Fruit fly (Drosophila melanogaster) whole organism, embryonic: ENCODE data around the gene ps.

Source experiments
- Bdp1 ChIP-seq: fragments of 200-800 bp; sonication (Bioruptor generic); optimal IDR thresholded peaks from 3 replicates; lab custom pipeline; 2016; ENCODE audit warnings: missing biosample characterization, missing genetic modification characterization
- Bteb2 ChIP-seq: fragments of 200-800 bp; sonication (Bioruptor generic); optimal IDR thresholded peaks from 2 replicates; lab custom pipeline; 2016; ENCODE audit warnings: missing biosample characterization, missing genetic modification characterization
- CG10209 ChIP-seq: fragments of 200-800 bp; sonication (Bioruptor generic); optimal IDR thresholded peaks from 3 replicates; lab custom pipeline; 2017; ENCODE audit warnings: missing biosample characterization, mild to moderate bottlenecking, missing genetic modification characterization, missing genetic modification reagents
- CG11398 ChIP-seq: fragments of 200-800 bp; sonication (Bioruptor generic); optimal IDR thresholded peaks from 2 replicates; lab custom pipeline; 2016; ENCODE audit warnings: missing biosample characterization, missing genetic modification characterization
- CG11723 ChIP-seq: fragments of 200-800 bp; sonication (Bioruptor generic); optimal IDR thresholded peaks from 2 replicates; lab custom pipeline; 2017; ENCODE audit warnings: missing biosample characterization, mild to moderate bottlenecking, missing genetic modification characterization
- CG12104 ChIP-seq: fragments of 200-800 bp; sonication (Bioruptor generic); optimal IDR thresholded peaks from 3 replicates; lab custom pipeline; 2016; ENCODE audit warnings: missing biosample characterization, missing genetic modification characterization
- CG1529 ChIP-seq: fragments of 200-800 bp; sonication (Bioruptor generic); optimal IDR thresholded peaks from 3 replicates; lab custom pipeline; 2018; ENCODE audit warnings: missing biosample characterization, missing genetic modification characterization
- CG15696 ChIP-seq: fragments of 200-800 bp; sonication (Bioruptor generic); optimal IDR thresholded peaks from 2 replicates; lab custom pipeline; 2019; ENCODE audit warnings: missing biosample characterization, mild to moderate bottlenecking, missing genetic modification characterization, moderate library complexity
- CG1602 ChIP-seq: fragments of 200-800 bp; sonication (Bioruptor generic); optimal IDR thresholded peaks from 3 replicates; lab custom pipeline; 2016; ENCODE audit warnings: missing biosample characterization, missing genetic modification characterization
- CG16815 ChIP-seq: fragments of 200-800 bp; sonication (Bioruptor generic); optimal IDR thresholded peaks from 3 replicates; lab custom pipeline; 2017; ENCODE audit warnings: missing biosample characterization, mild to moderate bottlenecking, missing genetic modification characterization
- CG17568 ChIP-seq: fragments of 200-800 bp; sonication (Bioruptor generic); optimal IDR thresholded peaks from 2 replicates; lab custom pipeline; 2018; ENCODE audit warnings: missing biosample characterization, mild to moderate bottlenecking, missing genetic modification characterization, moderate library complexity
- CG2202 ChIP-seq: fragments of 200-800 bp; sonication (Bioruptor generic); optimal IDR thresholded peaks from 2 replicates; lab custom pipeline; 2018; ENCODE audit warnings: missing biosample characterization, mild to moderate bottlenecking, missing genetic modification characterization
- CG2875 ChIP-seq: fragments of 200-800 bp; sonication (Bioruptor generic); optimal IDR thresholded peaks from 2 replicates; lab custom pipeline; 2017; ENCODE audit warnings: missing biosample characterization, mild to moderate bottlenecking, missing genetic modification characterization, missing genetic modification reagents
- CG3065 ChIP-seq: fragments of 200-800 bp; sonication (Bioruptor generic); optimal IDR thresholded peaks from 2 replicates; lab custom pipeline; 2016; ENCODE audit warnings: missing biosample characterization, missing genetic modification characterization
- CG3281 ChIP-seq: fragments of 200-800 bp; sonication (Bioruptor generic); optimal IDR thresholded peaks from 3 replicates; lab custom pipeline; 2017; ENCODE audit warnings: missing biosample characterization, mild to moderate bottlenecking, missing genetic modification characterization
- CG3847 ChIP-seq: fragments of 200-800 bp; sonication (Bioruptor generic); IDR thresholded peaks from 2 replicates; pipeline ENCODE4 v1.3.6; 2022; ENCODE audit warnings: missing biosample characterization, missing genetic modification characterization
- CG4617 ChIP-seq: fragments of 200-800 bp; sonication (Bioruptor generic); optimal IDR thresholded peaks from 3 replicates; lab custom pipeline; 2016; ENCODE audit warnings: missing biosample characterization, missing genetic modification characterization, borderline replicate concordance
- CG7357 ChIP-seq: fragments of 200-800 bp; sonication (Bioruptor generic); IDR thresholded peaks from 3 replicates; pipeline ENCODE4 v1.3.6; 2022; ENCODE audit warnings: missing biosample characterization, missing genetic modification characterization
- CG7839 ChIP-seq: fragments of 200-800 bp; sonication (Bioruptor generic); optimal IDR thresholded peaks from 3 replicates; lab custom pipeline; 2018; ENCODE audit warnings: missing biosample characterization, mild to moderate bottlenecking, missing genetic modification characterization, moderate library complexity
- CG8290 ChIP-seq, 3 experiments: fragments of 200-800 bp; sonication (Bioruptor generic); optimal IDR thresholded peaks; 2 replicates each; lab custom pipeline; 2016 to 2019; ENCODE audit warnings: missing biosample characterization in 3 of 3, missing genetic modification characterization in 3 of 3, mild to moderate bottlenecking in 2 of 3, moderate library complexity in 1 of 3
- CG8359 ChIP-seq: fragments of 200-800 bp; sonication (Bioruptor generic); optimal IDR thresholded peaks from 2 replicates; lab custom pipeline; 2017; ENCODE audit warnings: missing biosample characterization, mild to moderate bottlenecking, missing genetic modification characterization, borderline replicate concordance
- CG9797 ChIP-seq: fragments of 200-800 bp; sonication (Bioruptor generic); optimal IDR thresholded peaks from 3 replicates; lab custom pipeline; 2018; ENCODE audit warnings: missing biosample characterization, mild to moderate bottlenecking, missing genetic modification characterization
- Dek ChIP-seq: fragments of 200-800 bp; sonication (Bioruptor generic); optimal IDR thresholded peaks from 3 replicates; lab custom pipeline; 2019; ENCODE audit warnings: missing biosample characterization, mild to moderate bottlenecking, missing genetic modification characterization, moderate library complexity
- Fer1 ChIP-seq: fragments of 200-800 bp; sonication (Bioruptor generic); optimal IDR thresholded peaks from 2 replicates; lab custom pipeline; 2017; ENCODE audit warnings: missing biosample characterization, mild to moderate bottlenecking, missing genetic modification characterization
- Fer3 ChIP-seq: fragments of 200-800 bp; sonication (Bioruptor generic); optimal IDR thresholded peaks from 2 replicates; lab custom pipeline; 2018; ENCODE audit warnings: missing biosample characterization, mild to moderate bottlenecking, missing genetic modification characterization, moderate library complexity
- HLHmδ ChIP-seq: fragments of 200-800 bp; sonication (Bioruptor generic); optimal IDR thresholded peaks from 2 replicates; lab custom pipeline; 2018; ENCODE audit warnings: missing biosample characterization, mild to moderate bottlenecking, missing genetic modification characterization, moderate library complexity
- Hand ChIP-seq: fragments of 200-800 bp; sonication (Bioruptor generic); optimal IDR thresholded peaks from 2 replicates; lab custom pipeline; 2017; ENCODE audit warnings: mild to moderate bottlenecking, missing biosample characterization, missing genetic modification reagents, missing genetic modification characterization
- HmgZ ChIP-seq: fragments of 200-800 bp; sonication (Bioruptor generic); optimal IDR thresholded peaks from 2 replicates; lab custom pipeline; 2018; ENCODE audit warnings: missing biosample characterization, mild to moderate bottlenecking, missing genetic modification characterization
- Hr51 ChIP-seq, 2 experiments: fragments of 200-800 bp; sonication (Bioruptor generic); optimal IDR thresholded peaks; 2 replicates in 1 of 2; 3 replicates in 1 of 2; lab custom pipeline; 2016 to 2018; ENCODE audit warnings: missing biosample characterization in 2 of 2, missing genetic modification characterization in 2 of 2, mild to moderate bottlenecking in 1 of 2, moderate library complexity in 1 of 2
- Jarid2 ChIP-seq: fragments of 200-800 bp; sonication (Bioruptor generic); optimal IDR thresholded peaks from 3 replicates; lab custom pipeline; 2017; ENCODE audit warnings: mild to moderate bottlenecking, missing biosample characterization, missing genetic modification reagents, missing genetic modification characterization
- Kr ChIP-seq: fragments of 200-800 bp; sonication (Bioruptor generic); optimal IDR thresholded peaks from 2 replicates; lab custom pipeline; 2017; ENCODE audit warnings: missing biosample characterization, mild to moderate bottlenecking, missing genetic modification characterization
- NC2β ChIP-seq: fragments of 200-800 bp; sonication (Bioruptor generic); optimal IDR thresholded peaks from 2 replicates; lab custom pipeline; 2016; ENCODE audit warnings: missing biosample characterization, missing genetic modification characterization
- Usf ChIP-seq: fragments of 200-800 bp; sonication (Bioruptor generic); optimal IDR thresholded peaks from 2 replicates; lab custom pipeline; 2017; ENCODE audit warnings: missing genotype, missing biosample characterization, missing genetic modification characterization
- Vsx1 ChIP-seq: fragments of 200-800 bp; sonication (Bioruptor generic); optimal IDR thresholded peaks from 2 replicates; lab custom pipeline; 2017; ENCODE audit warnings: missing biosample characterization, mild to moderate bottlenecking, missing genetic modification characterization, missing genetic modification reagents
- btn ChIP-seq: fragments of 200-800 bp; sonication (Bioruptor generic); optimal IDR thresholded peaks from 2 replicates; lab custom pipeline; 2016; ENCODE audit warnings: missing biosample characterization, missing genetic modification characterization
- corto ChIP-seq: fragments of 200-800 bp; sonication (Bioruptor generic); optimal IDR thresholded peaks from 2 replicates; lab custom pipeline; 2016; ENCODE audit warnings: missing biosample characterization, mild to moderate bottlenecking, missing genetic modification characterization, moderate library complexity
- dan ChIP-seq: fragments of 200-800 bp; sonication (Bioruptor generic); IDR thresholded peaks from 2 replicates; pipeline ENCODE4 v1.3.6; 2022; ENCODE audit warnings: missing biosample characterization, missing genetic modification characterization
- emc ChIP-seq: fragments of 200-800 bp; sonication (Bioruptor generic); optimal IDR thresholded peaks from 2 replicates; lab custom pipeline; 2016; ENCODE audit warnings: missing biosample characterization, missing genetic modification characterization
- exex ChIP-seq: fragments of 200-800 bp; sonication (Bioruptor generic); optimal IDR thresholded peaks from 4 replicates; lab custom pipeline; 2018; ENCODE audit warnings: missing biosample characterization, mild to moderate bottlenecking, missing genetic modification characterization, moderate library complexity
- eyg ChIP-seq: fragments of 200-800 bp; sonication (Bioruptor generic); optimal IDR thresholded peaks from 3 replicates; lab custom pipeline; 2016; ENCODE audit warnings: missing biosample characterization, missing genetic modification characterization
- gce ChIP-seq: fragments of 200-800 bp; sonication (Bioruptor generic); IDR thresholded peaks from 3 replicates; pipeline ENCODE4 v1.3.6; 2022; ENCODE audit warnings: missing biosample characterization, missing genetic modification characterization
- hkb ChIP-seq, 2 experiments: fragments of 200-800 bp in 1 of 2; fragments of >200 bp in 1 of 2; sonication (Bioruptor generic) in 1 of 2; IDR thresholded peaks in 1 of 2; optimal IDR thresholded peaks in 1 of 2; 2 replicates each; pipeline versions ENCODE4 v1.3.6 to Lab custom; 2017 to 2022; ENCODE audit warnings: missing biosample characterization in 1 of 2, missing genetic modification characterization in 1 of 2
- oc ChIP-seq: fragments of 200-800 bp; sonication (Bioruptor generic); optimal IDR thresholded peaks from 2 replicates; lab custom pipeline; 2018; ENCODE audit warnings: missing biosample characterization, mild to moderate bottlenecking, missing genetic modification characterization, moderate library complexity
- pum ChIP-seq: fragments of 200-800 bp; sonication (Bioruptor generic); optimal IDR thresholded peaks from 2 replicates; lab custom pipeline; 2016; ENCODE audit warnings: missing biosample characterization, missing genetic modification characterization
- so ChIP-seq: fragments of 200-800 bp; sonication (Bioruptor generic); IDR thresholded peaks from 3 replicates; pipeline ENCODE4 v1.3.6; 2022; ENCODE audit warnings: missing biosample characterization, missing genetic modification characterization
- unc-4 ChIP-seq: fragments of 200-800 bp; sonication (Bioruptor generic); IDR thresholded peaks from 2 replicates; pipeline ENCODE4 v1.3.6; 2022; ENCODE audit warnings: missing biosample characterization, missing genetic modification characterization; ENCODE audit not compliant: partially characterized antibody
- vfl ChIP-seq: fragments of 200-800 bp; sonication (Bioruptor generic); optimal IDR thresholded peaks from 2 replicates; lab custom pipeline; 2016; ENCODE audit warnings: missing biosample characterization, missing genetic modification characterization
- yki ChIP-seq: fragments of >200 bp; optimal IDR thresholded peaks from 3 replicates; lab custom pipeline; 2018

Gene ps

DNA sequence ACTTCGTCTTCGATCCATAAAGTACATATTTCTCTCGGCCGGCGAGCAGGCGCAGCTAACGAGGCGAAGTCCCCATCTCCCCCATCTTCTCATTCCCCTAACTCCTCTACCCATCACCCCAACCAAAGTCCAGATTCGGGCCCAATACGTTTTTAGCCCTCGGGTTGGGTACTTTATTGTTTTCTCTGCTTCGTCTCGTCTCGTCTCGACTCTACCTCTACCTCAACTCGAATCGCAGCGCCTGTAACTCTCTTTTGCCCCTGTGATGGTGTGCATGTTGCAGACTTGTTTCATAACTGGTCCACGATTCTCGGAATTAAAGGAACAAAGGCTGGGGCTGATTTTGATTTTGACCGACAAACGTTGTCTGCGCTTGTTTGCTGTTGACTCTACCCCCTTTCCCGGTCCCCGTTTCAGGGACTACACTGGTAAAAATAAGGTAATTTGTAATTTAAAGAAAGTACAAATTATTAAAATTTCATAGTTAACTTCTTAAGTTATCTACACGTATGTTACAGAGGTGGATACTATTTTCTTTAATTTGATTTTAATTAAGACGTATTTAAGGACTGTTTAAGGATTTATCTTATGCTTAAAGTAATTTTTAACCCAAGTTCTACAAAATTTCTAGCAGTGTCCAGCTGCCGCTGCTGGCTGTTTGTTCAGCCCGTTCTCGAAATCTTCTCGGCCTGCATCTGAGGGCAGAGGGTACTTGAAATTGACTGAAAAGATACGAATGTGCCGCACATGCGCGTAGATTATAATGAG, 38.9 kb upstream of the ps start (continued):
- peak; percentile 92 for TF ChIP-seq CG15696 (tag; lab: Kevin White, UChicago)
- no peak for TF ChIP-seq Dek (tag; lab: Kevin White, UChicago)
- peak; percentile 27 for TF ChIP-seq CG12104 (GFP tag; lab: Kevin White, UChicago)
- peak; percentile 20 for TF ChIP-seq CG11723
- TF ChIP-seq exex = no peak
- TF ChIP-seq CG17568 (GFP tag; lab: Kevin White, UChicago) = peak; percentile 0
- peak; percentile 35 for TF ChIP-seq CG2875 (GFP tag; lab: Kevin White, UChicago)
- no peak for TF ChIP-seq vfl (GFP tag; lab: Kevin White, UChicago)
- TF ChIP-seq Bdp1 (GFP tag; lab: Kevin White, UChicago) = no peak
- TF ChIP-seq Hr51 (GFP tag; optimal IDR thresholded peaks at IDR 0.05; lab: Kevin White, UChicago) = peak in 1 of 2 experiments; percentile 10
- TF ChIP-seq oc (tag; lab: Kevin White, UChicago) = no peak
- no peak for TF ChIP-seq CG9797 (GFP tag; lab: Kevin White, UChicago)
- TF ChIP-seq dan (GFP tag; lab: Robert Waterston, UW) = no peak
- no peak for TF ChIP-seq btn
- no peak for TF ChIP-seq yki (lab: Kevin White, UChicago)
- peak; percentile 23 for TF ChIP-seq CG1602 (GFP tag; lab: Kevin White, UChicago)
- TF ChIP-seq Usf (GFP tag; lab: Kevin White, UChicago) = peak; percentile 39
- TF ChIP-seq CG16815 (GFP tag; lab: Kevin White, UChicago) = peak; percentile 67
- TF ChIP-seq Fer3 (tag; lab: Kevin White, UChicago) = no peak
- peak; percentile 46 for TF ChIP-seq Vsx1
- no peak for TF ChIP-seq HLHmδ (GFP tag; lab: Kevin White, UChicago)
- TF ChIP-seq Hand (GFP tag; lab: Kevin White, UChicago) = no peak
- TF ChIP-seq emc (GFP tag; lab: Kevin White, UChicago) = no peak
- TF ChIP-seq CG1529 (GFP tag; lab: Kevin White, UChicago) = peak; percentile 36
- TF ChIP-seq CG11398 (GFP tag; lab: Kevin White, UChicago) = no peak
- TF ChIP-seq Jarid2 (GFP tag; lab: Kevin White, UChicago) = peak; percentile 16
- TF ChIP-seq CG3847 (GFP tag; lab: Robert Waterston, UW) = no peak
- peak; percentile 25 for TF ChIP-seq CG8359 (GFP tag; lab: Kevin White, UChicago)
- TF ChIP-seq CG7357 (GFP tag; lab: Robert Waterston, UW) = peak; percentile 32; the same call in 1 of the 3 replicates
- TF ChIP-seq CG4617 (GFP tag; lab: Kevin White, UChicago) = no peak
- TF ChIP-seq CG3281 (GFP tag; lab: Kevin White, UChicago) = peak; percentile 20
- no peak for TF ChIP-seq hkb (optimal IDR thresholded peaks at IDR 0.05; lab: Kevin White, UChicago)
- peak; percentile 24; the same call in 1 of the 2 replicates for TF ChIP-seq hkb (GFP tag; IDR thresholded peaks at IDR 0.05; lab: Robert Waterston, UW)
- TF ChIP-seq so = no peak
- no peak for TF ChIP-seq gce
- TF ChIP-seq CG3065 = peak; percentile 6
- TF ChIP-seq unc-4 (GFP tag; lab: Robert Waterston, UW) = no peak
- TF ChIP-seq Bteb2 (GFP tag; lab: Kevin White, UChicago) = no peak
- TF ChIP-seq Fer1 (GFP tag; lab: Kevin White, UChicago) = peak; percentile 32
- TF ChIP-seq pum (GFP tag; lab: Kevin White, UChicago) = peak; percentile 26
- TF ChIP-seq CG10209 = peak; percentile 58
- TF ChIP-seq CG2202 = peak; percentile 79
- TF ChIP-seq NC2β (GFP tag; lab: Kevin White, UChicago) = no peak
- peak; percentile 95 for TF ChIP-seq corto (GFP tag; lab: Kevin White, UChicago)
- TF ChIP-seq CG8290 (GFP tag; optimal IDR thresholded peaks at IDR 0.05; lab: Kevin White, UChicago) = peak; percentile 31
- TF ChIP-seq CG8290 (tag; optimal IDR thresholded peaks at IDR 0.05; lab: Kevin White, UChicago) = peak in 1 of 2 experiments; percentile 37
- no peak for TF ChIP-seq eyg (GFP tag; lab: Kevin White, UChicago)
- peak; percentile 87 for TF ChIP-seq Kr (GFP tag; lab: Kevin White, UChicago)
- TF ChIP-seq HmgZ (tag; lab: Kevin White, UChicago) = no peak
- peak; percentile 71 for TF ChIP-seq CG7839 (tag; lab: Kevin White, UChicago)
